Fruit fly (Drosophila melanogaster) S2 (cell line): ENCODE data around the gene tap.

Experiments
- CG8478 ChIP-seq: fragments of >200 bp; optimal IDR thresholded peaks from 2 replicates; lab custom pipeline; 2018
- CTCF ChIP-seq, 2 experiments: fragments of >200 bp; optimal IDR thresholded peaks; 2 replicates each; lab custom pipeline; 2018

- no peak for TF ChIP-seq CG8478 (lab: Kevin White, UChicago)
- TF ChIP-seq CTCF (optimal IDR thresholded peaks at IDR 0.05; lab: Kevin White, UChicago): no peak
These were observed 19.7 kb upstream of the tap start for dm6 chr3L:17339756-17340155.
